Worm (Caenorhabditis elegans) whole organism, midembryonic: ENCODE measurements around the gene har-1.

Experiments
- T22C8.4 ChIP-seq: fragments of 200-800 bp; sonication (Bioruptor generic); IDR thresholded peaks from 2 replicates; pipeline ENCODE4 v1.3.6; 2022; ENCODE audit warnings: missing genetic modification characterization, missing compliant biosample characterization
- cog-1 ChIP-seq: sonication (generic microtip); optimal IDR thresholded peaks from 2 replicates; lab custom pipeline; 2016; ENCODE audit warnings: missing genetic modification characterization, missing compliant biosample characterization
- flt-1 ChIP-seq: fragments of 200-800 bp; sonication (Bioruptor generic); IDR thresholded peaks from 2 replicates; pipeline ENCODE4 v1.3.6; 2022; ENCODE audit warnings: missing genetic modification characterization, missing compliant biosample characterization
- klf-2 ChIP-seq: fragments of 200-800 bp; sonication (Bioruptor generic); conservative IDR thresholded peaks from 2 replicates; pipeline ENCODE4 v1.3.6; 2022; ENCODE audit warnings: missing genetic modification reagents, missing genetic modification characterization, missing compliant biosample characterization
- med-1 ChIP-seq: sonication (generic microtip); optimal IDR thresholded peaks from 2 replicates; lab custom pipeline; 2017; ENCODE audit warnings: missing genetic modification characterization, mild to moderate bottlenecking, missing compliant biosample characterization, antibody characterized with exemption, missing genetic modification reagents; ENCODE audit not compliant: insufficient read depth
- ref-1 ChIP-seq: fragments of 200-800 bp; sonication (Bioruptor generic); conservative IDR thresholded peaks from 2 replicates; pipeline ENCODE4 v1.3.6; 2022; ENCODE audit warnings: missing genetic modification reagents, missing genetic modification characterization, missing compliant biosample characterization
- tab-1 ChIP-seq: fragments of 200-800 bp; sonication (Bioruptor generic); IDR thresholded peaks from 2 replicates; pipeline ENCODE4 v1.3.6; 2022; ENCODE audit warnings: missing genetic modification characterization, missing compliant biosample characterization
- ztf-23 ChIP-seq: fragments of 200-800 bp; sonication (Bioruptor generic); IDR thresholded peaks from 2 replicates; pipeline ENCODE4 v1.3.6; 2022; ENCODE audit warnings: missing genetic modification reagents, missing genetic modification characterization, missing compliant biosample characterization
- ztf-29 ChIP-seq: fragments of 200-800 bp; sonication (Bioruptor generic); IDR thresholded peaks from 2 replicates; pipeline ENCODE4 v1.3.6; 2022; ENCODE audit warnings: missing genetic modification reagents, missing genetic modification characterization, missing compliant biosample characterization

Gene har-1

DNA sequence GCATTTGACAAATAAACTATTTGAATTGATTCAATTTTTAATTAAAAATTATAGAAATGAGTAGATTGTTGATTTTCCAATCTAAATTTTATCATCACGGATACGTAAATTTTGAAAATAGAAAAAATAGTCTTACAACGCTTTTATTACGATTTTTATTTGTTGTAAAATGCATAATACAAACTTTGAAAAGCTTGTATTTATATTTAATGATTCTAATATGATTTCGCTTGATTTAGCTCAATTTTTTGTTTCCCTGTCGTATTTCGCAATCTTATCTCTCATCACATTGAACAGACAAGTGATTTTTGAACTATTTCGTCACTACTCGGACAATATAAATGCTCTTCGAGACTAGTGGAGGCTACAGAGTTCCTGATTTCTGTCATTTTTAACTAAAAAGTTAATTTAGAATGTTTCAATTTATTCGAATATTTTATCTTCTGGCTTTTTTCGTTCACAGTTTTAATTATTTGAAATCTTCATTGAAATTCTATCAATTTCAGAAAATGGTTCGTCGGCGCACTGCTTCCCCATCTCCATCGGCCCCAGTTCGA lies at the start of gene har-1, which contains the start of gene wht-3:
har-1 (plus strand) TSS at position 507 of the 557 bp plus-strand sequence.
wht-3 (minus strand) TSS at position 51 of the 557 bp plus-strand sequence.
- TF ChIP-seq med-1 (GFP tag; lab: Kevin White, UChicago) (no peak), ref-1 (GFP tag; lab: Robert Waterston, UW) (no peak), ztf-29 (no peak), ztf-23 (GFP tag; lab: Robert Waterston, UW) (no peak), tab-1 (GFP tag; lab: Robert Waterston, UW) (no peak), T22C8.4 (GFP tag; lab: Robert Waterston, UW) (no peak), cog-1 (no peak), flt-1 (GFP tag; lab: Robert Waterston, UW) (no peak), klf-2 (no peak)

ce11 chrIII:4103171-4103570 lies 48.7 kb upstream of the har-1 start:
- no peak for TF ChIP-seq ztf-23 (GFP tag; lab: Robert Waterston, UW)
- TF ChIP-seq med-1 (GFP tag; lab: Kevin White, UChicago): no peak
- TF ChIP-seq klf-2: no peak
- no peak for TF ChIP-seq flt-1 (GFP tag; lab: Robert Waterston, UW)
- TF ChIP-seq T22C8.4 (GFP tag; lab: Robert Waterston, UW): no peak
- no peak for TF ChIP-seq ztf-29
- no peak for TF ChIP-seq cog-1
- no peak for TF ChIP-seq tab-1 (GFP tag; lab: Robert Waterston, UW)

DNA sequence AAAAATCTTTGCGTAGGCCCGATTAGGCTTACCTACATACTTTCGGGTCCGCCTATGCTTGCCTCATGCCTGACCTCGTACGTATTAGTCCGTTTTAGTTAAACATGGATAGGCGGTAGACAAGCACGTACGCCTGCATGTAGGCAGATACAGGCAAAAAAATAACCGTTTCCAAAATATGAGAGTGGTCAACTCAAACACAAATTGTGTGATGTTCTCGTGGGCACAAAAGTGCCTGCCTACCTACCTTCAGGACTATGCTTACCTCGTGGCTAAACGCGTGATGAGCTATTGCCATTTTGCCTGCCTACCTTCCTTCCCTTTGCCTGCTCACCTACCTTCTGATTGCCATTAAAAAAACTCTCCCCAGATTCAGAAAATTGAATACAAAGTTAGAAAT lies 45.2 kb upstream of the har-1 start:
- TF ChIP-seq T22C8.4 (GFP tag; lab: Robert Waterston, UW) (no peak), flt-1 (GFP tag; lab: Robert Waterston, UW) (no peak), klf-2 (no peak), ztf-29 (no peak), ztf-23 (GFP tag; lab: Robert Waterston, UW) (no peak), tab-1 (GFP tag; lab: Robert Waterston, UW) (no peak), ref-1 (GFP tag; lab: Robert Waterston, UW) (no peak), med-1 (GFP tag; lab: Kevin White, UChicago) (no peak), cog-1 (no peak)

- no peak for TF ChIP-seq cog-1
- no peak for TF ChIP-seq ref-1 (GFP tag; lab: Robert Waterston, UW)
- no peak for TF ChIP-seq T22C8.4 (GFP tag; lab: Robert Waterston, UW)
- TF ChIP-seq klf-2: no peak
- TF ChIP-seq flt-1 (GFP tag; lab: Robert Waterston, UW): no peak
- TF ChIP-seq tab-1 (GFP tag; lab: Robert Waterston, UW): no peak
- no peak for TF ChIP-seq ztf-29
- no peak for TF ChIP-seq ztf-23 (GFP tag; lab: Robert Waterston, UW)
- TF ChIP-seq med-1 (GFP tag; lab: Kevin White, UChicago): no peak
These were observed 44.6 kb upstream of the har-1 start for ce11 chrIII:4107227-4107626.

ce11 chrIII:4107929-4108520 lies 43.8 kb upstream of the har-1 start:
- no peak for TF ChIP-seq cog-1
- TF ChIP-seq med-1 (GFP tag; lab: Kevin White, UChicago): no peak
- TF ChIP-seq ztf-23 (GFP tag; lab: Robert Waterston, UW): no peak
- no peak for TF ChIP-seq klf-2
- no peak for TF ChIP-seq flt-1 (GFP tag; lab: Robert Waterston, UW)
- no peak for TF ChIP-seq ztf-29
- TF ChIP-seq tab-1 (GFP tag; lab: Robert Waterston, UW): no peak
- TF ChIP-seq ref-1 (GFP tag; lab: Robert Waterston, UW): no peak
- TF ChIP-seq T22C8.4 (GFP tag; lab: Robert Waterston, UW): no peak

ce11 chrIII:4113594-4113993 lies 38.3 kb upstream of the har-1 start:
- no peak for TF ChIP-seq flt-1 (GFP tag; lab: Robert Waterston, UW)
- no peak for TF ChIP-seq klf-2
- TF ChIP-seq med-1 (GFP tag; lab: Kevin White, UChicago): no peak
- TF ChIP-seq cog-1: no peak
- no peak for TF ChIP-seq ref-1 (GFP tag; lab: Robert Waterston, UW)
- TF ChIP-seq ztf-29: no peak
- TF ChIP-seq ztf-23 (GFP tag; lab: Robert Waterston, UW): no peak
- TF ChIP-seq T22C8.4 (GFP tag; lab: Robert Waterston, UW): no peak
- TF ChIP-seq tab-1 (GFP tag; lab: Robert Waterston, UW): no peak

DNA sequence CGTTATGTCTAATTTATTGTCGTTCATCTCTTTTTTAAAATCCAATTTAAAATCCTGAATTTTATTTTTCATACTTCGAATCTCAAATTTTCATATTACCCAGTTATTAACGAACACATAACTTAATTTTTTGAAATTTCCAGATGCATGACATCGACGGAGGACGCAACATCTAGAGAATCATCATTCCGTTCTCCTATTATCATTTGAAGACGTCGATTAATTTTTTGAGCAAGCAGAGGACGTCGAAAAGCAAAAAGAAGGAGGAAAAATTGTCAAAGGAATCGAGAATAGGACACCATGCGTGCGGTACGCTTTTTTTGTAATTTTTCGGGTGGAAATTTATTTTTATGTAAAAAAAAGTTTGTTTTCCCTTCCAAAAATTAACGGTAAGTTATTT lies 36.8 kb upstream of the har-1 start, which contains the start of gene unc-103:
unc-103 (plus strand) TSS at position 301 of the 400 bp plus-strand sequence.
- no peak for TF ChIP-seq ref-1 (GFP tag; lab: Robert Waterston, UW)
- no peak for TF ChIP-seq T22C8.4 (GFP tag; lab: Robert Waterston, UW)
- TF ChIP-seq med-1 (GFP tag; lab: Kevin White, UChicago): no peak
- TF ChIP-seq tab-1 (GFP tag; lab: Robert Waterston, UW): no peak
- no peak for TF ChIP-seq cog-1
- TF ChIP-seq flt-1 (GFP tag; lab: Robert Waterston, UW): no peak
- no peak for TF ChIP-seq ztf-23 (GFP tag; lab: Robert Waterston, UW)
- no peak for TF ChIP-seq ztf-29
- no peak for TF ChIP-seq klf-2

DNA sequence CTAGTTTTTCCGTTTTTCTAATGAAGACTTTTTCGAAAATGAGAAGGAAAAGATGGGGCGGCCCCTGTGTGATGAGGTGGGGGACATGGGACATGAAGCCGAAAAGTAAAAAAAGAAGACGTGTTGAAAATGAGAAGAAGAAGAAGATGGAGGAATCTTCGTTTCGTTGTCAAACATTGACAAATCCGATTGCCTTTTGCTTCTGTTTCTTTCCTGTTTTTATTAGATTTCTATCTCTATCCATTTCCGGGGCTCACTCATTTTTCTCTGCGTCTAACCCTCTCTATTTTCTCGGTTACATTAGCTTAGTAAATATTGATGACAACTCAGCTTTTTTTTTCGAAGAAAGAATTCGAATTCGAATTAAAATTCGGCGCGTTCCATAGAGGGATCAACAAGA lies 32.1 kb upstream of the har-1 start:
- TF ChIP-seq ztf-29: no peak
- no peak for TF ChIP-seq cog-1
- TF ChIP-seq flt-1 (GFP tag; lab: Robert Waterston, UW): no peak
- TF ChIP-seq T22C8.4 (GFP tag; lab: Robert Waterston, UW): no peak
- TF ChIP-seq tab-1 (GFP tag; lab: Robert Waterston, UW): no peak
- no peak for TF ChIP-seq ztf-23 (GFP tag; lab: Robert Waterston, UW)
- no peak for TF ChIP-seq ref-1 (GFP tag; lab: Robert Waterston, UW)
- TF ChIP-seq klf-2: no peak
- no peak for TF ChIP-seq med-1 (GFP tag; lab: Kevin White, UChicago)

DNA sequence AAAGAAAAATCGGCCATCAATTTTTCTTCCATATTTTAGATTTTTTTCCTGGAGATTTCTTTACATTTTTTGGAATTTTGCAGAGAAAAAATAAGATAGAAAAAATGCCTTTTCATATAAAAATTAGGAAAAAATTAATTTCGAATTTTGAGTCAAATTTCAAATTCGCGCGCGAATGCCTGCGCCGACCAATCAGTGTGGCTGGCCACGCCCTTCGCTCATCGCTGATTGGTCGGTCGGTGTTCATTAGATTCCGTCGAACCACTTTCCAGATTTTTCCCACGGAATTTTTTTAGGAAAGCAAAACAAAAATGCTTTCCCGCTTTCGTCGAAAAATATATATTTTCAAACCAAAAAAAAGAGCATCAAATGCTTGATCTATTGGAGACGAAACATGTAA lies 31.5 kb upstream of the har-1 start:
- TF ChIP-seq ztf-29: no peak
